Worm (Caenorhabditis elegans): Measurements from ENCODE around the gene T25F10.3.
A peak's percentile ranks its signal among the peaks of the same experiment; 100 is the strongest.

T25F10.3 gene

DNA sequence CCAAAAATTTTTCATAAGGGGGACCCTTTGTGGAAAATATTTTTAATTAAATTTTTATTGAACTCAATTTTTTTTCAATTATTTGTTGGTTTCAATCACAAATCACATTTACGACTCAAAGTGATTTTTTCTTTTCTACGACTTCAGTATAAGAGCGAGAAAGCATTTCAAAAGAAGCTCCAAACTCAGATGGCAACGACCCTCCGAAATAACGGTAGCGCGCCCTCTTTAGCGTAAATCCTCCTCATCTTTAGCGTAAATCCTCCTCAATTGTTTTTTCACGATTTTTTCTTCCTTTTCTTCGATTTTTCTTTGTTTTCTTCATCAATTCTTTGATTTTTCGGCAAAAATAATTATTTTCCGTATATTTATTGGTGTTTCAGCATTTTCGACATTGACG is 30.0 kb upstream of the T25F10.3 start:
- peak; percentile 95 for TF ChIP-seq Y48G9A.11 (GFP tag; IDR thresholded peaks at IDR 0.05)

ce11 chrV:6718232-6718631 is 26.6 kb upstream of the T25F10.3 start, which contains the start of gene srg-30:
Gene srg-30, minus strand, starts transcription at chrV:6718332.
- TF ChIP-seq pqm-1 (tag; optimal IDR thresholded peaks at IDR 0.05) (no peak), unc-62 (GFP tag; optimal IDR thresholded peaks at IDR 0.05 in 1 of 2) (peak in 1 of 2 experiments; percentile 19), unc-62 (tag; optimal IDR thresholded peaks at IDR 0.05) (no peak)

ce11 chrV:6722378-6722777 is 22.5 kb upstream of the T25F10.3 start, which contains the start of gene ZC487.2:
Gene ZC487.2, minus strand, starts transcription at chrV:6722478.
- TF ChIP-seq ces-1 (GFP tag; optimal IDR thresholded peaks at IDR 0.05) (no peak), snpc-1.2 (GFP tag; IDR thresholded peaks at IDR 0.05) (no peak), aha-1 (tag) (peak; percentile 2)

DNA sequence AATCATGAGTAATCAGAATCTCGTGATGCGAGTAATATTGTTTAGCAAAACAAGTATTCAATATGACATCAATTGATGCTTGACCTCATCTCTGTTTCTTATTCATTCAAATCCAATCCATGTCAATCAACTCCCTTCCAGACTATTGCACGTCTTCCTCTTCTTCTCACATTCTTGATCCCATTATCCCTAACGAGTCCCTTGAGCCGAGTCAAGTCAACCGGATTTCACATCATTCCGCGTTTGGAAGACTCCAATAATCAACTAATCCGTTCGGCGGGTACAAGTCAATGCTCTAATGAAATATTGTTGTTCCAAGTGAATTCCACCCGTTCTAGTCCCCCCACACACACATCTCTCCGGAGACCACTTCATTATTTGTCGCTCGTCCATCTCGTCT is 18.6 kb upstream of the T25F10.3 start:
- no peak for TF ChIP-seq hmg-1.1 (GFP tag; IDR thresholded peaks at IDR 0.05)
- no peak for TF ChIP-seq nhr-102 (tag; optimal IDR thresholded peaks at IDR 0.05)
- TF ChIP-seq ceh-20 (GFP tag; IDR thresholded peaks at IDR 0.05), result no peak
- no peak for TF ChIP-seq nhr-25 (tag; optimal IDR thresholded peaks at IDR 0.05; ENCODE audit: borderline replicate concordance, insufficient read depth)
- no peak for TF ChIP-seq cey-2 (tag; optimal IDR thresholded peaks at IDR 0.05; ENCODE audit: borderline replicate concordance, insufficient read depth)
- no peak for TF ChIP-seq zfp-3 (GFP tag; conservative IDR thresholded peaks at IDR 0.05)
- TF ChIP-seq lin-29 (GFP tag; IDR thresholded peaks at IDR 0.05), result no peak

- TF ChIP-seq unc-39 (tag; optimal IDR thresholded peaks at IDR 0.05) (no peak), mes-2 (tag; optimal IDR thresholded peaks at IDR 0.05; ENCODE audit: poor library complexity, severe bottlenecking) (no peak), mxl-3 (GFP tag; optimal IDR thresholded peaks at IDR 0.05) (no peak), aly-2 (tag; optimal IDR thresholded peaks at IDR 0.05) (no peak), lin-1 (GFP tag; IDR thresholded peaks at IDR 0.05) (no peak), ceh-82 (tag; optimal IDR thresholded peaks at IDR 0.05) (no peak), zfp-2 (tag; optimal IDR thresholded peaks at IDR 0.05) (no peak)
Observed at ce11 chrV:6727222-6727621, 17.7 kb upstream of the T25F10.3 start, which contains the start of gene ZC487.1. Gene ZC487.1, plus strand, starts transcription at chrV:6727522.

DNA sequence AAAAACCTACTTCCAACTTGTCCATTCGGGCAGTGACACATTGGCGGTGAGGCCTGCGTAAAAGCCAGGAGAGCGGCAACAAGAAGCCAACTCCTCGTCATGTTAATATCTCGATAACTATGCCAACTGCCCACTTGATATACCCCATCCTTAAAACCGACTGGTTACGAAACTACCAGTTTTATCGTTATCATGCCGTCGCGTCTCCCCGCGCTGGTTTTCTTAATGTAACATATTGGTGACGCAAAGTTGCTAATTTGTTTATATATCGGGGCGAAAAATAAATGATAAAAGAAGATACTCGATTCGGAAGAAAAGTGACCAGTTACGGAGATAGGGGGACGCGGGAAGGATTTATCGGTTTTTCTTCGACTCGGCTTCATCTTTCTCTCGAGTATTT is 13.3 kb upstream of the T25F10.3 start, which contains the start of gene grl-9:
Gene grl-9, minus strand, starts transcription at position 101 of the 400 bp plus-strand sequence.
- TF ChIP-seq nhr-102 (tag; optimal IDR thresholded peaks at IDR 0.05) (no peak), aha-1 (tag) (peak; percentile 14), spr-1 (tag; optimal IDR thresholded peaks at IDR 0.05) (no peak), pqm-1 (tag; optimal IDR thresholded peaks at IDR 0.05) (no peak), set-16 (GFP tag; IDR thresholded peaks at IDR 0.05) (no peak), aly-2 (tag; optimal IDR thresholded peaks at IDR 0.05) (no peak), unc-62 (GFP tag; optimal IDR thresholded peaks at IDR 0.05 in 1 of 2) (peak in 1 of 2 experiments; percentile 34), unc-62 (tag; optimal IDR thresholded peaks at IDR 0.05) (no peak)

- TF ChIP-seq ceh-32 (tag; optimal IDR thresholded peaks at IDR 0.05; ENCODE audit: poor library complexity) (no peak), ZK337.2 (GFP tag; IDR thresholded peaks at IDR 0.05) (no peak), Y75B8A.6 (GFP tag; IDR thresholded peaks at IDR 0.05) (no peak), zfp-3 (GFP tag; conservative IDR thresholded peaks at IDR 0.05) (no peak), nhr-42 (GFP tag; IDR thresholded peaks at IDR 0.05) (no peak), set-16 (GFP tag; IDR thresholded peaks at IDR 0.05) (no peak), F26F4.8 (GFP tag; conservative IDR thresholded peaks at IDR 0.05) (no peak), nhr-25 (tag; optimal IDR thresholded peaks at IDR 0.05; ENCODE audit: borderline replicate concordance, insufficient read depth) (no peak), fos-1 (tag; optimal IDR thresholded peaks at IDR 0.05) (no peak), dpl-1 (GFP tag; optimal IDR thresholded peaks at IDR 0.05) (no peak), ceh-44 (GFP tag; IDR thresholded peaks at IDR 0.05) (no peak), T20F7.1 (GFP tag; optimal IDR thresholded peaks at IDR 0.05) (no peak), nhr-48 (tag; optimal IDR thresholded peaks at IDR 0.05) (no peak), mep-1 (tag; optimal IDR thresholded peaks at IDR 0.05) (no peak), dmd-6 (GFP tag; IDR thresholded peaks at IDR 0.05) (no peak), daf-8 (GFP tag; IDR thresholded peaks at IDR 0.05) (no peak), spr-3 (GFP tag; optimal IDR thresholded peaks at IDR 0.05) (no peak), ctbp-1 (GFP tag; IDR thresholded peaks at IDR 0.05) (no peak), mxl-3 (GFP tag; optimal IDR thresholded peaks at IDR 0.05) (no peak)
Observed at ce11 chrV:6732995-6733394, 11.9 kb upstream of the T25F10.3 start, which contains the start of gene grl-8. Gene grl-8, minus strand, starts transcription at chrV:6733095.

Data from whole organism, L4 larva.